Fruit fly (Drosophila melanogaster): ENCODE data around the gene CG3437.

Gene CG3437

dm6 chr3L:9410754-9411423 lies 46.6 kb downstream of the CG3437 start, which contains the start of the genes CG4022 and Cpsf5 (continued):
- TF ChIP-seq CG8388 (GFP tag; optimal IDR thresholded peaks at IDR 0.05) (peak; percentile 78), CG17359 (tag; optimal IDR thresholded peaks at IDR 0.05) (peak; percentile 74), CG1832 (GFP tag; optimal IDR thresholded peaks at IDR 0.05) (no peak), cwo (GFP tag; optimal IDR thresholded peaks at IDR 0.05) (peak; percentile 58), CG10565 (GFP tag; optimal IDR thresholded peaks at IDR 0.05) (no peak), inv (GFP tag; IDR thresholded peaks at IDR 0.05; ENCODE audit: partially characterized antibody) (peak; percentile 49; the same call in 1 of the 2 replicates), lmd (GFP tag; IDR thresholded peaks at IDR 0.05) (peak; percentile 81), CG15601 (tag; optimal IDR thresholded peaks at IDR 0.05) (peak; percentile 86), Xrp1 (GFP tag; IDR thresholded peaks at IDR 0.05) (peak; percentile 89), Aef1 (GFP tag; IDR thresholded peaks at IDR 0.05) (peak; percentile 76), ap (GFP tag; IDR thresholded peaks at IDR 0.05) (peak; percentile 56), kay (GFP tag; optimal IDR thresholded peaks at IDR 0.05) (peak; percentile 71), CG6254 (GFP tag; optimal IDR thresholded peaks at IDR 0.05) (peak; percentile 51), sr (GFP tag; IDR thresholded peaks at IDR 0.05) (0 out of 3 replicates have a peak, but pooled peaks have one; percentile 17), Hey (tag; optimal IDR thresholded peaks at IDR 0.05) (no peak), Six4 (GFP tag; optimal IDR thresholded peaks at IDR 0.05) (peak; percentile 69), hb (GFP tag; IDR thresholded peaks at IDR 0.05; ENCODE audit: partially characterized antibody) (no peak), Drgx (GFP tag; IDR thresholded peaks at IDR 0.05) (peak; percentile 39), Dp (GFP tag; optimal IDR thresholded peaks at IDR 0.05) (peak; percentile 28), ab (GFP tag; optimal IDR thresholded peaks at IDR 0.05) (peak; percentile 45), Ets97D (GFP tag; optimal IDR thresholded peaks at IDR 0.05) (peak; percentile 63), CG17186 (GFP tag; optimal IDR thresholded peaks at IDR 0.05) (peak; percentile 90), D19A (tag; optimal IDR thresholded peaks at IDR 0.05) (peak; percentile 52), sisA (GFP tag; IDR thresholded peaks at IDR 0.05) (peak; percentile 82), Doc3 (GFP tag; IDR thresholded peaks at IDR 0.05; ENCODE audit: partially characterized antibody) (no peak), Blimp-1 (GFP tag; optimal IDR thresholded peaks at IDR 0.05) (peak; percentile 79), so (GFP tag; IDR thresholded peaks at IDR 0.05) (peak; percentile 85; the same call in 2 of the 3 replicates), fu2 (GFP tag; optimal IDR thresholded peaks at IDR 0.05) (no peak), Bgb (GFP tag; IDR thresholded peaks at IDR 0.05; ENCODE audit: partially characterized antibody) (peak; percentile 23; the same call in 1 of the 2 replicates), Abd-B (GFP tag; optimal IDR thresholded peaks at IDR 0.05) (peak; percentile 86), esg (GFP tag; conservative IDR thresholded peaks at IDR 0.05) (peak; percentile 79), CG9876 (GFP tag; optimal IDR thresholded peaks at IDR 0.05) (no peak), CG13894 (tag; optimal IDR thresholded peaks at IDR 0.05) (no peak), CG1024 (GFP tag; IDR thresholded peaks at IDR 0.05) (peak; percentile 66), bab2 (GFP tag; optimal IDR thresholded peaks at IDR 0.05) (peak; percentile 72), Asciz (GFP tag; optimal IDR thresholded peaks at IDR 0.05) (peak; percentile 52), CG9215 (GFP tag; IDR thresholded peaks at IDR 0.05) (peak; percentile 82), sima (GFP tag; optimal IDR thresholded peaks at IDR 0.05) (no peak), Chrac-16 (GFP tag; optimal IDR thresholded peaks at IDR 0.05) (peak; percentile 85), jing (GFP tag; optimal IDR thresholded peaks at IDR 0.05) (peak; percentile 12), Lpt (GFP tag; optimal IDR thresholded peaks at IDR 0.05) (no peak), zfh1 (GFP tag; IDR thresholded peaks at IDR 0.05) (peak; percentile 83), C15 (GFP tag; IDR thresholded peaks at IDR 0.05) (peak; percentile 79; the same call in 1 of the 3 replicates), caup (GFP tag; optimal IDR thresholded peaks at IDR 0.05; ENCODE audit: severe bottlenecking) (peak; percentile 79), CG9437 (GFP tag; optimal IDR thresholded peaks at IDR 0.05) (peak; percentile 60), CG4617 (GFP tag; optimal IDR thresholded peaks at IDR 0.05; ENCODE audit: borderline replicate concordance) (peak; percentile 85), CrebB (tag; optimal IDR thresholded peaks at IDR 0.05) (peak; percentile 75), CG10431 (GFP tag; optimal IDR thresholded peaks at IDR 0.05) (peak; percentile 81), HmgD (GFP tag; optimal IDR thresholded peaks at IDR 0.05) (no peak)
